Worm (Caenorhabditis elegans) whole organism, mixed stage, embryonic: ENCODE measurements around the gene ZK1055.4.

ENCODE experiments used
- M03D4.4 ChIP-seq: sonication (generic microtip); optimal IDR thresholded peaks from 2 replicates; lab custom pipeline; 2017; ENCODE audit warnings: mild to moderate bottlenecking, missing genetic modification characterization, missing compliant biosample characterization
- blmp-1 ChIP-seq: fragments of 150-350 bp; optimal IDR thresholded peaks from 2 replicates; lab custom pipeline; 2014; ENCODE audit warnings: missing biosample characterization, missing genetic modification characterization
- ceh-39 ChIP-seq: fragments of 150-350 bp; optimal IDR thresholded peaks from 2 replicates; lab custom pipeline; 2014; ENCODE audit warnings: missing biosample characterization, missing genetic modification characterization
- ces-1 ChIP-seq: fragments of 150-350 bp; optimal IDR thresholded peaks from 2 replicates; lab custom pipeline; 2014; ENCODE audit warnings: missing biosample characterization, missing genetic modification reagents, missing genetic modification characterization
- elt-1 ChIP-seq: sonication (generic microtip); optimal IDR thresholded peaks from 2 replicates; lab custom pipeline; 2017; ENCODE audit warnings: missing genetic modification characterization, mild to moderate bottlenecking, missing compliant biosample characterization, antibody characterized with exemption, moderate library complexity, borderline replicate concordance; ENCODE audit not compliant: insufficient read depth
- lin-13 ChIP-seq: fragments of 150-350 bp; optimal IDR thresholded peaks from 2 replicates; lab custom pipeline; 2014; ENCODE audit warnings: missing biosample characterization, missing genetic modification characterization
- lin-32 ChIP-seq: fragments of 200-800 bp; sonication (Bioruptor generic); optimal IDR thresholded peaks from 2 replicates; lab custom pipeline; 2018; ENCODE audit warnings: mild to moderate bottlenecking, missing genetic modification characterization, missing compliant biosample characterization
- mab-5 ChIP-seq: fragments of 150-350 bp; optimal IDR thresholded peaks from 2 replicates; lab custom pipeline; 2014; ENCODE audit warnings: missing biosample characterization, missing genetic modification characterization
- mep-1 ChIP-seq: fragments of 150-350 bp; optimal IDR thresholded peaks from 2 replicates; lab custom pipeline; 2017; ENCODE audit warnings: missing biosample characterization, missing genetic modification reagents, missing genetic modification characterization, inconsistent platforms
- nhr-12 ChIP-seq: fragments of 150-350 bp; optimal IDR thresholded peaks from 2 replicates; lab custom pipeline; 2014; ENCODE audit warnings: missing biosample characterization, missing genetic modification characterization
- nhr-76 ChIP-seq: sonication (generic microtip); optimal IDR thresholded peaks from 2 replicates; lab custom pipeline; 2017; ENCODE audit warnings: missing biosample characterization, missing genetic modification characterization
- unc-62 ChIP-seq: fragments of 150-350 bp; optimal IDR thresholded peaks from 2 replicates; lab custom pipeline; 2014; ENCODE audit warnings: missing biosample characterization, missing genetic modification reagents, missing genetic modification characterization
- zip-8 ChIP-seq: fragments of 150-350 bp; optimal IDR thresholded peaks from 2 replicates; lab custom pipeline; 2014; ENCODE audit warnings: missing biosample characterization, missing genetic modification characterization

DNA sequence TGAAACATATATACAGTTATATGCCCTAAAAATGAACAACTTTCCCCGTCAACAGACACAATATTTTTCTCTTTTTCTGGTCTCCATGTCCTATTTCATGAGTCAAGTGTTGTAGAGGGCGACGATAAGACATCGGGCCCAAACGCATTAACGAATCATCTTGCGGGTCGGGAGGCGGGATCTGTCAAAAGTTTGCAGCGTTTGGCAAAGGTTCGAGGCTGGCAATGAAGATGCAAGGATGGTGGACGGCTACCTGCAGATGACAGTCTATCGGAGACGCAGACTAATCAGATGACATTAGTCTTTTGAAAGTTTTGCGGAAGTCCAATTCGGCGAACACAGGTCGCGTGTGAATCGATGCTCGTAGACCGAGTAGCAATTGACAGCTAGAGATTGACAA is 38.9 kb downstream of the ZK1055.4 start:
- TF ChIP-seq blmp-1 (tag; lab: Kevin White, UChicago) (no peak), zip-8 (tag; lab: Kevin White, UChicago) (no peak), M03D4.4 (no peak), mep-1 (tag; lab: Kevin White, UChicago) (no peak), mab-5 (tag; lab: Kevin White, UChicago) (no peak), nhr-12 (tag; lab: Kevin White, UChicago) (no peak), unc-62 (GFP tag; lab: Kevin White, UChicago) (no peak), lin-13 (tag; lab: Kevin White, UChicago) (no peak), elt-1 (no peak), ceh-39 (tag; lab: Kevin White, UChicago) (no peak), nhr-76 (tag; lab: Kevin White, UChicago) (no peak), lin-32 (GFP tag; lab: Kevin White, UChicago) (no peak), ces-1 (no peak)
